Fruit fly (Drosophila melanogaster): ENCODE measurements around the gene CG12746.

Gene CG12746

dm6 chr3R:5606477-5606876 lies 41.8 kb downstream of the CG12746 start, which contains the start of gene asl (continued):
- TF ChIP-seq ttk (GFP tag; IDR thresholded peaks at IDR 0.05) (no peak), CrebB (tag; optimal IDR thresholded peaks at IDR 0.05) (peak; percentile 33), Meics (GFP tag; optimal IDR thresholded peaks at IDR 0.05) (peak; percentile 62), da (GFP tag; optimal IDR thresholded peaks at IDR 0.05) (no peak), CG8290 (GFP tag; optimal IDR thresholded peaks at IDR 0.05) (peak; percentile 86), CG8290 (tag; optimal IDR thresholded peaks at IDR 0.05) (peak in 1 of 2 experiments; percentile 77), pros (GFP tag; optimal IDR thresholded peaks at IDR 0.05) (no peak), unpg (GFP tag; optimal IDR thresholded peaks at IDR 0.05) (peak; percentile 72), CG11695 (GFP tag; IDR thresholded peaks at IDR 0.05) (peak; percentile 35; the same call in 1 of the 3 replicates), row (GFP tag; IDR thresholded peaks at IDR 0.05) (peak; percentile 87), CG11247 (GFP tag; IDR thresholded peaks at IDR 0.05) (peak; percentile 51; the same call in 1 of the 2 replicates), CG9727 (GFP tag; optimal IDR thresholded peaks at IDR 0.05) (peak; percentile 41), klu (GFP tag; IDR thresholded peaks at IDR 0.05) (no peak), Usf (GFP tag; optimal IDR thresholded peaks at IDR 0.05) (no peak), CG11456 (GFP tag; IDR thresholded peaks at IDR 0.05) (0 out of 3 replicates have a peak, but pooled peaks have one; percentile 45), cad (GFP tag; optimal IDR thresholded peaks at IDR 0.05) (no peak), Hr3 (GFP tag; optimal IDR thresholded peaks at IDR 0.05) (peak; percentile 64), en (GFP tag; optimal IDR thresholded peaks at IDR 0.05) (no peak), CG5953 (GFP tag; IDR thresholded peaks at IDR 0.05) (peak; percentile 58; the same call in 1 of the 2 replicates), CG9932 (GFP tag; IDR thresholded peaks at IDR 0.05) (peak; percentile 56), CG16815 (GFP tag; optimal IDR thresholded peaks at IDR 0.05) (peak; percentile 39), Ets97D (GFP tag; optimal IDR thresholded peaks at IDR 0.05) (peak; percentile 66), HLH4C (GFP tag; IDR thresholded peaks at IDR 0.05; ENCODE audit: partially characterized antibody) (no peak), cwo (GFP tag; optimal IDR thresholded peaks at IDR 0.05) (peak; percentile 22), CG6175 (GFP tag; IDR thresholded peaks at IDR 0.05) (no peak), Atf6 (GFP tag; IDR thresholded peaks at IDR 0.05) (peak; percentile 56), fd3F (GFP tag; optimal IDR thresholded peaks at IDR 0.05) (peak; percentile 25), dmrt11E (tag; optimal IDR thresholded peaks at IDR 0.05) (peak; percentile 65), rib (GFP tag; IDR thresholded peaks at IDR 0.05) (peak; percentile 19; the same call in 1 of the 2 replicates), CG9215 (GFP tag; IDR thresholded peaks at IDR 0.05) (peak; percentile 26; the same call in 1 of the 2 replicates), pho (GFP tag; optimal IDR thresholded peaks at IDR 0.05) (peak; percentile 33), Sox100B (GFP tag; optimal IDR thresholded peaks at IDR 0.05) (no peak), ro (GFP tag; IDR thresholded peaks at IDR 0.05) (no peak), CG12071 (GFP tag; optimal IDR thresholded peaks at IDR 0.05) (no peak), bsh (GFP tag; optimal IDR thresholded peaks at IDR 0.05) (peak in 1 of 2 experiments; percentile 69), gcm2 (GFP tag; optimal IDR thresholded peaks at IDR 0.05) (no peak), Bgb (GFP tag; IDR thresholded peaks at IDR 0.05; ENCODE audit: partially characterized antibody) (peak; percentile 44; the same call in 1 of the 2 replicates), CG32772 (GFP tag; IDR thresholded peaks at IDR 0.05) (0 out of 2 replicates have a peak, but pooled peaks have one; percentile 11), Antp (GFP tag; optimal IDR thresholded peaks at IDR 0.05) (peak; percentile 41), prd (optimal IDR thresholded peaks at IDR 0.05) (no peak), prd (GFP tag; IDR thresholded peaks at IDR 0.05) (peak; percentile 39; the same call in 1 of the 3 replicates), dysf (GFP tag; IDR thresholded peaks at IDR 0.05) (peak; percentile 76), CG34422 (GFP tag; IDR thresholded peaks at IDR 0.05) (peak; percentile 64; the same call in 1 of the 3 replicates), psq (GFP tag; optimal IDR thresholded peaks at IDR 0.05) (peak; percentile 14), CG11560 (tag; IDR thresholded peaks at IDR 0.05) (no peak), CG8359 (GFP tag; optimal IDR thresholded peaks at IDR 0.05; ENCODE audit: borderline replicate concordance) (peak; percentile 26), CG18764 (GFP tag; optimal IDR thresholded peaks at IDR 0.05) (peak; percentile 63), ranshi (GFP tag; IDR thresholded peaks at IDR 0.05) (0 out of 2 replicates have a peak, but pooled peaks have one; percentile 15), fd64A (GFP tag; optimal IDR thresholded peaks at IDR 0.05) (no peak), CG10431 (GFP tag; optimal IDR thresholded peaks at IDR 0.05) (peak; percentile 48), jigr1 (GFP tag; IDR thresholded peaks at IDR 0.05) (no peak), CG3995 (GFP tag; optimal IDR thresholded peaks at IDR 0.05) (peak; percentile 53)

Data from whole organism, embryonic.